Worm (Caenorhabditis elegans) whole organism, late embryonic: ENCODE results near the gene crn-5.

Source experiments
- C08G9.2 ChIP-seq: sonication (generic microtip); optimal IDR thresholded peaks from 2 replicates; lab custom pipeline; 2016; ENCODE audit warnings: mild to moderate bottlenecking, missing genetic modification characterization, moderate library complexity, missing compliant biosample characterization
- F13H6.1 ChIP-seq: sonication (generic microtip); optimal IDR thresholded peaks from 2 replicates; lab custom pipeline; 2016; ENCODE audit warnings: missing genetic modification characterization, missing compliant biosample characterization
- K02D7.2 ChIP-seq: sonication (generic microtip); optimal IDR thresholded peaks from 2 replicates; lab custom pipeline; 2017; ENCODE audit warnings: mild to moderate bottlenecking, missing genetic modification characterization, missing compliant biosample characterization
- Y22D7AL.16 ChIP-seq: sonication (generic microtip); optimal IDR thresholded peaks from 2 replicates; lab custom pipeline; 2016; ENCODE audit warnings: missing genetic modification characterization, missing compliant biosample characterization
- ahr-1 ChIP-seq: sonication (generic microtip); optimal IDR thresholded peaks from 2 replicates; lab custom pipeline; 2016; ENCODE audit warnings: missing genetic modification characterization, missing compliant biosample characterization
- ama-1 ChIP-seq: fragments of 150-350 bp; optimal IDR thresholded peaks from 2 replicates; lab custom pipeline; 2014
- ceh-18 ChIP-seq: sonication (generic microtip); optimal IDR thresholded peaks from 2 replicates; lab custom pipeline; 2016; ENCODE audit warnings: missing genetic modification characterization, missing compliant biosample characterization
- ceh-2 ChIP-seq: sonication (generic microtip); optimal IDR thresholded peaks from 2 replicates; lab custom pipeline; 2016; ENCODE audit warnings: missing genotype, missing genetic modification characterization, missing compliant biosample characterization
- ceh-22 ChIP-seq: sonication (generic microtip); optimal IDR thresholded peaks from 2 replicates; lab custom pipeline; 2017; ENCODE audit warnings: missing biosample characterization, missing genetic modification characterization
- ceh-24 ChIP-seq: sonication (generic microtip); optimal IDR thresholded peaks from 2 replicates; lab custom pipeline; 2016; ENCODE audit warnings: mild to moderate bottlenecking, missing genetic modification characterization, missing compliant biosample characterization
- ceh-30 ChIP-seq: fragments of 150-350 bp; optimal IDR thresholded peaks from 2 replicates; lab custom pipeline; 2014; ENCODE audit warnings: missing biosample characterization, missing genetic modification characterization
- ceh-31 ChIP-seq: sonication (generic microtip); optimal IDR thresholded peaks from 2 replicates; lab custom pipeline; 2016; ENCODE audit warnings: missing genetic modification characterization, missing compliant biosample characterization
- ceh-34 ChIP-seq: sonication (generic microtip); optimal IDR thresholded peaks from 2 replicates; lab custom pipeline; 2016; ENCODE audit warnings: mild to moderate bottlenecking, missing genetic modification characterization, missing compliant biosample characterization
- ceh-45 ChIP-seq: fragments of 200-800 bp; sonication (Bioruptor generic); IDR thresholded peaks from 2 replicates; pipeline ENCODE4 v1.3.6; 2022; ENCODE audit warnings: missing genetic modification reagents, missing genetic modification characterization, missing compliant biosample characterization
- ceh-48 ChIP-seq: sonication (generic microtip); optimal IDR thresholded peaks from 2 replicates; lab custom pipeline; 2016; ENCODE audit warnings: missing genetic modification characterization, inconsistent platforms, missing compliant biosample characterization
- ceh-6 ChIP-seq: fragments of 200-800 bp; sonication (Bioruptor generic); optimal IDR thresholded peaks from 2 replicates; lab custom pipeline; 2018; ENCODE audit warnings: mild to moderate bottlenecking, missing genetic modification characterization, missing compliant biosample characterization
- ceh-9 ChIP-seq: sonication (generic microtip); optimal IDR thresholded peaks from 2 replicates; lab custom pipeline; 2016; ENCODE audit warnings: mild to moderate bottlenecking, missing genetic modification characterization, inconsistent platforms, missing compliant biosample characterization
- che-1 ChIP-seq: sonication (generic microtip); optimal IDR thresholded peaks from 2 replicates; lab custom pipeline; 2016; ENCODE audit warnings: mild to moderate bottlenecking, missing genetic modification characterization, missing compliant biosample characterization
- dmd-4 ChIP-seq: sonication (generic microtip); optimal IDR thresholded peaks from 2 replicates; lab custom pipeline; 2016; ENCODE audit warnings: borderline replicate concordance, missing genetic modification characterization, missing compliant biosample characterization
- eyg-1 ChIP-seq: sonication (generic microtip); optimal IDR thresholded peaks from 2 replicates; lab custom pipeline; 2016; ENCODE audit warnings: missing genotype, missing genetic modification characterization, missing compliant biosample characterization
- fax-1 ChIP-seq: sonication (generic microtip); optimal IDR thresholded peaks from 2 replicates; lab custom pipeline; 2016; ENCODE audit warnings: missing genotype, missing genetic modification characterization, missing compliant biosample characterization
- fkh-10 ChIP-seq: fragments of 150-350 bp; optimal IDR thresholded peaks from 2 replicates; lab custom pipeline; 2014; ENCODE audit warnings: missing biosample characterization, missing genetic modification reagents, missing genetic modification characterization
- hlh-13 ChIP-seq: fragments of 200-800 bp; sonication (Bioruptor generic); optimal IDR thresholded peaks from 2 replicates; lab custom pipeline; 2018; ENCODE audit warnings: mild to moderate bottlenecking, missing genetic modification characterization, missing compliant biosample characterization
- hlh-15 ChIP-seq: sonication (generic microtip); optimal IDR thresholded peaks from 2 replicates; lab custom pipeline; 2016; ENCODE audit warnings: missing genetic modification characterization, missing compliant biosample characterization
- hlh-30 ChIP-seq: sonication (generic microtip); optimal IDR thresholded peaks from 2 replicates; lab custom pipeline; 2017; ENCODE audit warnings: antibody characterized with exemption, missing genetic modification characterization, missing compliant biosample characterization; ENCODE audit not compliant: insufficient read depth
- hlh-6 ChIP-seq: sonication (generic microtip); optimal IDR thresholded peaks from 2 replicates; lab custom pipeline; 2016; ENCODE audit warnings: missing genotype, missing genetic modification characterization, missing compliant biosample characterization
- hlh-8 ChIP-seq: sonication (generic microtip); optimal IDR thresholded peaks from 2 replicates; lab custom pipeline; 2016; ENCODE audit warnings: missing genotype, missing genetic modification characterization, missing compliant biosample characterization
- lim-6 ChIP-seq: sonication (generic microtip); optimal IDR thresholded peaks from 2 replicates; lab custom pipeline; 2016; ENCODE audit warnings: missing genetic modification characterization, missing compliant biosample characterization
- lin-11 ChIP-seq: fragments of 200-800 bp; sonication (Bioruptor generic); optimal IDR thresholded peaks from 2 replicates; lab custom pipeline; 2018; ENCODE audit warnings: mild to moderate bottlenecking, missing genetic modification characterization, missing compliant biosample characterization
- nhr-232 ChIP-seq: sonication (generic microtip); optimal IDR thresholded peaks from 2 replicates; lab custom pipeline; 2016; ENCODE audit warnings: missing genetic modification characterization, missing compliant biosample characterization
- pha-4 ChIP-seq: fragments of 150-350 bp; optimal IDR thresholded peaks from 2 replicates; lab custom pipeline; 2018; ENCODE audit warnings: missing biosample characterization, missing genetic modification reagents, missing genetic modification characterization
- pqm-1 ChIP-seq: sonication (generic microtip); optimal IDR thresholded peaks from 2 replicates; lab custom pipeline; 2016; ENCODE audit warnings: missing genetic modification characterization, missing compliant biosample characterization
- rnt-1 ChIP-seq: sonication (generic microtip); optimal IDR thresholded peaks from 2 replicates; lab custom pipeline; 2016; ENCODE audit warnings: missing genetic modification characterization, missing compliant biosample characterization
- sox-4 ChIP-seq: sonication (generic microtip); optimal IDR thresholded peaks from 2 replicates; lab custom pipeline; 2017; ENCODE audit warnings: mild to moderate bottlenecking, missing genetic modification characterization, inconsistent platforms, missing compliant biosample characterization
- ttx-3 ChIP-seq: sonication (generic microtip); optimal IDR thresholded peaks from 2 replicates; lab custom pipeline; 2016; ENCODE audit warnings: missing genetic modification reagents, missing genetic modification characterization, missing compliant biosample characterization
- unc-3 ChIP-seq, 2 experiments: fragments of 200-800 bp in 1 of 2; sonication (Bioruptor generic) in 1 of 2; sonication (generic microtip) in 1 of 2; conservative IDR thresholded peaks in 1 of 2; optimal IDR thresholded peaks in 1 of 2; 2 replicates each; pipeline versions ENCODE4 v1.3.6 to Lab custom; 2016 to 2022; ENCODE audit warnings: missing compliant biosample characterization in 2 of 2, missing genetic modification characterization in 2 of 2, missing genetic modification reagents in 1 of 2
- unc-42 ChIP-seq: sonication (generic microtip); optimal IDR thresholded peaks from 2 replicates; lab custom pipeline; 2016; ENCODE audit warnings: missing genotype, missing genetic modification characterization, missing compliant biosample characterization
- unc-55 ChIP-seq: sonication (generic microtip); optimal IDR thresholded peaks from 2 replicates; lab custom pipeline; 2017; ENCODE audit warnings: missing biosample characterization, missing genetic modification reagents, missing genetic modification characterization
- unc-86 ChIP-seq: sonication (generic microtip); optimal IDR thresholded peaks from 2 replicates; lab custom pipeline; 2016; ENCODE audit warnings: missing genetic modification characterization, missing compliant biosample characterization
- zip-5 ChIP-seq: sonication (generic microtip); optimal IDR thresholded peaks from 2 replicates; lab custom pipeline; 2016; ENCODE audit warnings: missing genetic modification characterization, missing compliant biosample characterization
- ztf-16 ChIP-seq: sonication (generic microtip); optimal IDR thresholded peaks from 2 replicates; lab custom pipeline; 2017; ENCODE audit warnings: missing genetic modification characterization, missing compliant biosample characterization

The crn-5 gene

ce11 chrII:10563368-10563767 is 29.2 kb upstream of the crn-5 start, which contains the start of gene cdc-48.1 (continued):
- TF ChIP-seq unc-3 (GFP tag; conservative IDR thresholded peaks at IDR 0.05; lab: Robert Waterston, UW): peak; percentile 76
- TF ChIP-seq unc-3 (tag; optimal IDR thresholded peaks at IDR 0.05; lab: Kevin White, UChicago): peak; percentile 92
- TF ChIP-seq pha-4 (tag; lab: Kevin White, UChicago): no peak
- TF ChIP-seq ahr-1 (tag; lab: Kevin White, UChicago): peak; percentile 61
- TF ChIP-seq rnt-1 (tag; lab: Kevin White, UChicago): peak; percentile 98
- TF ChIP-seq eyg-1 (tag; lab: Kevin White, UChicago): no peak
- TF ChIP-seq ceh-9: no peak
- peak; percentile 87 for TF ChIP-seq hlh-8 (tag; lab: Kevin White, UChicago)
- peak; percentile 79 for TF ChIP-seq K02D7.2
- TF ChIP-seq lin-11: peak; percentile 70
- TF ChIP-seq zip-5 (tag; lab: Kevin White, UChicago): peak; percentile 30
- TF ChIP-seq ceh-6 (GFP tag; lab: Kevin White, UChicago): peak; percentile 68
- peak; percentile 89 for TF ChIP-seq hlh-30 (tag; lab: Kevin White, UChicago)
- no peak for TF ChIP-seq nhr-232 (tag; lab: Kevin White, UChicago)
- TF ChIP-seq ceh-45 (GFP tag; lab: Robert Waterston, UW): peak; percentile 68; the same call in 1 of the 2 replicates
- peak; percentile 77 for TF ChIP-seq Y22D7AL.16
- peak; percentile 89 for TF ChIP-seq lim-6 (tag; lab: Kevin White, UChicago)
- peak; percentile 97 for TF ChIP-seq unc-86 (tag; lab: Kevin White, UChicago)
- no peak for TF ChIP-seq ama-1 (lab: Kevin White, UChicago)
- peak; percentile 70 for TF ChIP-seq dmd-4 (tag; lab: Kevin White, UChicago)
- TF ChIP-seq F13H6.1 (tag; lab: Kevin White, UChicago): peak; percentile 85
- peak; percentile 72 for TF ChIP-seq fax-1
- TF ChIP-seq ceh-24 (tag; lab: Kevin White, UChicago): peak; percentile 57
- peak; percentile 24 for TF ChIP-seq hlh-13
- TF ChIP-seq ceh-31: peak; percentile 98
- peak; percentile 68 for TF ChIP-seq ttx-3
- no peak for TF ChIP-seq ceh-22 (tag; lab: Kevin White, UChicago)
- peak; percentile 84 for TF ChIP-seq C08G9.2 (tag; lab: Kevin White, UChicago)
- TF ChIP-seq pqm-1 (tag; lab: Kevin White, UChicago): peak; percentile 77
- TF ChIP-seq ceh-34 (tag; lab: Kevin White, UChicago): peak; percentile 99
- peak; percentile 35 for TF ChIP-seq hlh-6
- peak; percentile 68 for TF ChIP-seq sox-4
- peak; percentile 74 for TF ChIP-seq ceh-2 (tag; lab: Kevin White, UChicago)
- peak; percentile 100 for TF ChIP-seq ceh-18 (tag; lab: Kevin White, UChicago)

ce11 chrII:10564578-10564977 is 28.0 kb upstream of the crn-5 start, which contains the start of the genes C06A1.6 and C06A1.7:
TSS of gene C06A1.6 (minus strand) at chrII:10564678.
TSS of gene C06A1.7 (plus strand) at chrII:10564891.
- TF ChIP-seq ceh-48 (tag; lab: Kevin White, UChicago) (no peak), hlh-15 (tag; lab: Kevin White, UChicago) (no peak), ztf-16 (tag; lab: Kevin White, UChicago) (no peak), sox-4 (no peak), fkh-10 (GFP tag; lab: Kevin White, UChicago) (no peak), che-1 (tag; lab: Kevin White, UChicago) (no peak), F13H6.1 (tag; lab: Kevin White, UChicago) (no peak), nhr-232 (tag; lab: Kevin White, UChicago) (no peak), unc-42 (tag; lab: Kevin White, UChicago) (no peak), ceh-22 (tag; lab: Kevin White, UChicago) (no peak), ceh-30 (tag; lab: Kevin White, UChicago) (no peak), unc-55 (GFP tag; lab: Kevin White, UChicago) (no peak)
